Fruit fly (Drosophila melanogaster): ENCODE results near the gene LysE.

Gene LysE

dm6 chr3L:1204674-1205547 lies 7.7 kb upstream of the LysE start, which contains the start of gene CG9119 (continued):
- TF ChIP-seq so (GFP tag; IDR thresholded peaks at IDR 0.05) (no peak), ssp (GFP tag; IDR thresholded peaks at IDR 0.05) (peak; percentile 43), Hey (tag; optimal IDR thresholded peaks at IDR 0.05) (no peak), ato (GFP tag; IDR thresholded peaks at IDR 0.05; ENCODE audit: partially characterized antibody) (no peak), sens (GFP tag) (peak; percentile 90), CG10366 (GFP tag; IDR thresholded peaks at IDR 0.05) (peak; percentile 44), ken (GFP tag; IDR thresholded peaks at IDR 0.05) (no peak), bab2 (GFP tag; optimal IDR thresholded peaks at IDR 0.05) (peak; percentile 37), btn (GFP tag; optimal IDR thresholded peaks at IDR 0.05) (peak; percentile 39), Rx (GFP tag; IDR thresholded peaks at IDR 0.05) (no peak), fd64A (GFP tag; optimal IDR thresholded peaks at IDR 0.05) (peak; percentile 45), ranshi (GFP tag; IDR thresholded peaks at IDR 0.05) (no peak; the same call in 1 of the 2 replicates), TFAM (GFP tag; optimal IDR thresholded peaks at IDR 0.05) (no peak), Rfx (GFP tag; IDR thresholded peaks at IDR 0.05) (peak; percentile 57; the same call in 1 of the 2 replicates), MTF-1 (GFP tag; optimal IDR thresholded peaks at IDR 0.05; ENCODE audit: borderline replicate concordance) (no peak), Lpt (GFP tag; optimal IDR thresholded peaks at IDR 0.05) (no peak), ERR (GFP tag; optimal IDR thresholded peaks at IDR 0.05) (peak; percentile 82), inv (GFP tag; IDR thresholded peaks at IDR 0.05; ENCODE audit: partially characterized antibody) (no peak), CG31224 (GFP tag; IDR thresholded peaks at IDR 0.05) (0 out of 2 replicates have a peak, but pooled peaks have one; percentile 13), CG6272 (GFP tag; IDR thresholded peaks at IDR 0.05) (no peak), CG4404 (GFP tag; IDR thresholded peaks at IDR 0.05) (peak; percentile 63), CG3281 (GFP tag; optimal IDR thresholded peaks at IDR 0.05) (peak; percentile 81), Dip2 (GFP tag; IDR thresholded peaks at IDR 0.05) (peak; percentile 11; the same call in 1 of the 2 replicates), tna (GFP tag; IDR thresholded peaks at IDR 0.05; ENCODE audit: partially characterized antibody) (no peak), zen (tag; optimal IDR thresholded peaks at IDR 0.05) (no peak), Gsc (GFP tag; IDR thresholded peaks at IDR 0.05) (no peak), nerfin-1 (tag; optimal IDR thresholded peaks at IDR 0.05) (peak; percentile 59), Hr78 (GFP tag; optimal IDR thresholded peaks at IDR 0.05) (peak in 1 of 2 experiments; percentile 78), dpn (GFP tag; optimal IDR thresholded peaks at IDR 0.05) (peak; percentile 61 to 67), cato (GFP tag; optimal IDR thresholded peaks at IDR 0.05; ENCODE audit: borderline replicate concordance) (no peak), disco-r (GFP tag; optimal IDR thresholded peaks at IDR 0.05) (peak; percentile 10), eve (GFP tag; optimal IDR thresholded peaks at IDR 0.05) (no peak), vnd (GFP tag; IDR thresholded peaks at IDR 0.05; ENCODE audit: partially characterized antibody) (no peak), Jarid2 (GFP tag; optimal IDR thresholded peaks at IDR 0.05) (no peak), Tbp (GFP tag; optimal IDR thresholded peaks at IDR 0.05) (no peak), kah (GFP tag; optimal IDR thresholded peaks at IDR 0.05) (no peak), shn (GFP tag; optimal IDR thresholded peaks at IDR 0.05) (peak; percentile 75), CG1603 (tag; optimal IDR thresholded peaks at IDR 0.05) (peak; percentile 59), MESR4 (GFP tag; optimal IDR thresholded peaks at IDR 0.05) (no peak), wek (GFP tag; optimal IDR thresholded peaks at IDR 0.05) (peak; percentile 7), wdn (GFP tag; IDR thresholded peaks at IDR 0.05) (0 out of 2 replicates have a peak, but pooled peaks have one; percentile 47), phol (tag; optimal IDR thresholded peaks at IDR 0.05) (peak; percentile 60), lab (GFP tag; optimal IDR thresholded peaks at IDR 0.05) (peak; percentile 70), dimm (GFP tag; IDR thresholded peaks at IDR 0.05) (no peak), CG17912 (GFP tag; optimal IDR thresholded peaks at IDR 0.05) (no peak), CG15601 (tag; optimal IDR thresholded peaks at IDR 0.05) (peak; percentile 39), aop (GFP tag; IDR thresholded peaks at IDR 0.05) (no peak), ems (GFP tag; optimal IDR thresholded peaks at IDR 0.05) (peak; percentile 35), CG12236 (GFP tag; optimal IDR thresholded peaks at IDR 0.05) (peak; percentile 18)
